Worm (Caenorhabditis elegans): ENCODE measurements around the gene Y94H6A.5.
A peak's percentile ranks its signal among the peaks of the same experiment; 100 is the strongest.

The Y94H6A.5 gene

DNA sequence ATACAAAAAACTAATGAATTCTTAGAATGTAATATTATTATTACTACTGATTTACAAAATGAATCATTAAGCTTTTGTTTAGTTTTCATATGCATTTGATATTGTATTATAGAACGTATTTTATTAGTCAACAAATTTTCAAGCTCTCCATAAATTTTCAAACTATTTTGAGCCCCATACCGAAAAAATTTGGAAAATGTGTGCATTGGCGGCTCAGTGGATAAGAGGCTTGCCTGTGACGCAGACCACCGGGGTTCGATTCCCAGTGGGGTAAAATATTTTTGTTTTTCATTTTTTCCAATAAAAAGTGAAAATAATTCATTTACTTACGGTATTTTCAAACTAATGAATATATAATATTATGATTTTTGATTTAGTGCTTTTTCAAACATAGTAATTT lies 34.7 kb upstream of the Y94H6A.5 start:
- TF ChIP-seq aptf-2 (GFP tag; conservative IDR thresholded peaks at IDR 0.05): no peak
- TF ChIP-seq bed-2 (GFP tag; IDR thresholded peaks at IDR 0.05): no peak
- no peak for TF ChIP-seq C17E4.6 (GFP tag; IDR thresholded peaks at IDR 0.05)
- no peak for TF ChIP-seq gei-17 (GFP tag; optimal IDR thresholded peaks at IDR 0.05)
- no peak for TF ChIP-seq him-1 (tag; optimal IDR thresholded peaks at IDR 0.05)
- TF ChIP-seq snpc-1.3 (tag; optimal IDR thresholded peaks at IDR 0.05; ENCODE audit: insufficient read depth): no peak
- no peak for TF ChIP-seq nfya-2 (GFP tag; IDR thresholded peaks at IDR 0.05)
- peak; percentile 79 for TF ChIP-seq tbp1 (GFP tag; optimal IDR thresholded peaks at IDR 0.05)
- TF ChIP-seq bed-1 (GFP tag; IDR thresholded peaks at IDR 0.05): no peak
- TF ChIP-seq K11D2.4 (GFP tag; IDR thresholded peaks at IDR 0.05): no peak
- no peak for TF ChIP-seq Y53G8AR.9 (GFP tag; conservative IDR thresholded peaks at IDR 0.05)
- TF ChIP-seq efl-1 (GFP tag; optimal IDR thresholded peaks at IDR 0.05): no peak
- TF ChIP-seq mel-28 (tag; optimal IDR thresholded peaks at IDR 0.05; ENCODE audit: borderline replicate concordance): no peak
- no peak for TF ChIP-seq F52B5.7 (tag; optimal IDR thresholded peaks at IDR 0.05)
- 0 out of 2 replicates have a peak, but pooled peaks have one; percentile 24 for TF ChIP-seq lin-26 (GFP tag; IDR thresholded peaks at IDR 0.05)
- no peak for TF ChIP-seq nfyb-1 (GFP tag; IDR thresholded peaks at IDR 0.05)
- no peak for TF ChIP-seq T07F8.4 (tag; optimal IDR thresholded peaks at IDR 0.05)
- TF ChIP-seq nhr-27 (tag; optimal IDR thresholded peaks at IDR 0.05): no peak
- TF ChIP-seq die-1 (tag; optimal IDR thresholded peaks at IDR 0.05): no peak
- TF ChIP-seq ccch-3 (GFP tag; optimal IDR thresholded peaks at IDR 0.05): no peak
- TF ChIP-seq ceh-40 (GFP tag; IDR thresholded peaks at IDR 0.05): no peak
- TF ChIP-seq ets-4 (GFP tag; optimal IDR thresholded peaks at IDR 0.05): no peak
- no peak for TF ChIP-seq B0336.3 (GFP tag; IDR thresholded peaks at IDR 0.05)
- no peak for TF ChIP-seq F37B4.10 (GFP tag; IDR thresholded peaks at IDR 0.05)
- TF ChIP-seq D2030.7 (GFP tag; IDR thresholded peaks at IDR 0.05): 0 out of 2 replicates have a peak, but pooled peaks have one; percentile 37
- peak; percentile 18 for TF ChIP-seq rpc-1 (optimal IDR thresholded peaks at IDR 0.05)
- peak; percentile 54 for TF ChIP-seq rpc-1 (tag; optimal IDR thresholded peaks at IDR 0.05)
- TF ChIP-seq T26A5.8 (tag; optimal IDR thresholded peaks at IDR 0.05): no peak
- TF ChIP-seq egl-18 (GFP tag; IDR thresholded peaks at IDR 0.05): no peak
- no peak for TF ChIP-seq mxl-1 (tag; optimal IDR thresholded peaks at IDR 0.05)
- no peak for TF ChIP-seq rec-8 (tag; optimal IDR thresholded peaks at IDR 0.05)
- no peak for TF ChIP-seq pha-4 (tag; optimal IDR thresholded peaks at IDR 0.05)
- TF ChIP-seq tlf-1 (GFP tag; optimal IDR thresholded peaks at IDR 0.05): no peak
- peak; percentile 43 for TF ChIP-seq B0261.1 (tag; optimal IDR thresholded peaks at IDR 0.05)
- no peak for TF ChIP-seq repo-1 (tag; optimal IDR thresholded peaks at IDR 0.05)
- TF ChIP-seq ceh-100 (GFP tag; IDR thresholded peaks at IDR 0.05): no peak
- no peak for TF ChIP-seq let-526 (GFP tag; IDR thresholded peaks at IDR 0.05)
- TF ChIP-seq ztf-26 (tag; optimal IDR thresholded peaks at IDR 0.05): no peak
- TF ChIP-seq let-607 (tag; optimal IDR thresholded peaks at IDR 0.05): no peak
- no peak for TF ChIP-seq sptf-2 (GFP tag; optimal IDR thresholded peaks at IDR 0.05)
- no peak for TF ChIP-seq athp-1 (tag; optimal IDR thresholded peaks at IDR 0.05)

DNA sequence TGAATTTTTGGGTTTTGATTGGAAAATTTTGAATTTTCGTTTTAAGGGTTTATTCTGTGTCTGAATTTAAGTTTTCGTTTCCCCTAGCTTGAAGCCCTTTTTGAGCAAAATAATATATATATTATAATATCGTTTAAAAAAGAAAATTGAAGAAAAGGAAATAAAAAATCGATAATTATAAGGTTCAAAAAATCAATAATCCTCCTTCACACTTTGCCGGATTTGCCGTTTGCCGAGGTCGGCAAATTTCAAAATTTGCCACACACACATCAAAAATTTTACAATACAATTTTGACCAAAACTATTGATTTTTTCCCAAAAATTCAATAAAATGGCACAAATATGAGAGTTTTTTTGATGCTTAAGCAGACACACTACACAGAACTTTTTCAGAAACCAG lies 32.8 kb upstream of the Y94H6A.5 start:
- no peak for TF ChIP-seq ceh-79 (tag; optimal IDR thresholded peaks at IDR 0.05)
- TF ChIP-seq hsf-1 (GFP tag; IDR thresholded peaks at IDR 0.05): no peak
- no peak for TF ChIP-seq hlh-26 (GFP tag; conservative IDR thresholded peaks at IDR 0.05)
- no peak for TF ChIP-seq hmg-20 (GFP tag; IDR thresholded peaks at IDR 0.05)
- TF ChIP-seq bed-1 (GFP tag; IDR thresholded peaks at IDR 0.05): no peak
- TF ChIP-seq let-607 (tag; optimal IDR thresholded peaks at IDR 0.05): no peak
- no peak for TF ChIP-seq tlf-1 (GFP tag; optimal IDR thresholded peaks at IDR 0.05)

Measured in whole organism, young adult.